Worm (Caenorhabditis elegans) whole organism, L4 larva: ENCODE data around the gene cnnm-5.

Experiments
- F10B5.3 ChIP-seq: sonication (generic microtip); optimal IDR thresholded peaks from 2 replicates; lab custom pipeline; 2016; ENCODE audit warnings: mild to moderate bottlenecking, missing genetic modification characterization, missing compliant biosample characterization
- F44E2.7 ChIP-seq: fragments of 200-800 bp; sonication (Bioruptor generic); IDR thresholded peaks from 2 replicates; pipeline ENCODE4 v2.1.2; 2022; ENCODE audit warnings: missing genetic modification characterization, missing compliant biosample characterization
- aha-1 ChIP-seq: fragments of 150-350 bp; peaks from one replicate; lab custom pipeline; 2014; ENCODE audit warnings: missing biosample characterization, missing genetic modification characterization
- aly-2 ChIP-seq: sonication (generic microtip); optimal IDR thresholded peaks from 2 replicates; lab custom pipeline; 2018; ENCODE audit warnings: missing biosample characterization, missing genetic modification characterization
- ama-1 ChIP-seq: fragments of 150-350 bp; optimal IDR thresholded peaks from 2 replicates; lab custom pipeline; 2014; ENCODE audit warnings: inconsistent platforms, mixed read lengths
- arid-1 ChIP-seq: fragments of 200-800 bp; sonication (Bioruptor generic); conservative IDR thresholded peaks from 2 replicates; pipeline ENCODE4 v1.3.6; 2022; ENCODE audit warnings: missing genetic modification reagents, missing genetic modification characterization, missing compliant biosample characterization
- attf-4 ChIP-seq: sonication (generic microtip); optimal IDR thresholded peaks from 3 replicates; lab custom pipeline; 2017; ENCODE audit warnings: missing biosample characterization, missing genetic modification characterization
- ceh-44 ChIP-seq: fragments of 200-800 bp; sonication (Bioruptor generic); IDR thresholded peaks from 2 replicates; pipeline ENCODE4 v1.3.6; 2022; ENCODE audit warnings: missing genetic modification reagents, missing genetic modification characterization, missing compliant biosample characterization
- cey-2 ChIP-seq: sonication (generic microtip); optimal IDR thresholded peaks from 3 replicates; lab custom pipeline; 2017; ENCODE audit warnings: missing genetic modification characterization, mild to moderate bottlenecking, missing compliant biosample characterization, antibody characterized with exemption, borderline replicate concordance; ENCODE audit not compliant: insufficient read depth
- ctbp-1 ChIP-seq: fragments of 200-800 bp; sonication (Bioruptor generic); IDR thresholded peaks from 2 replicates; pipeline ENCODE4 v1.3.6; 2022; ENCODE audit warnings: missing genetic modification reagents, missing genetic modification characterization, missing compliant biosample characterization
- dmd-6 ChIP-seq: fragments of 200-800 bp; sonication (Bioruptor generic); IDR thresholded peaks from 2 replicates; pipeline ENCODE4 v1.3.6; 2022; ENCODE audit warnings: missing genetic modification reagents, missing genetic modification characterization, missing compliant biosample characterization
- dpl-1 ChIP-seq: fragments of 150-350 bp; optimal IDR thresholded peaks from 2 replicates; lab custom pipeline; 2014; ENCODE audit warnings: missing biosample characterization, missing genetic modification reagents, missing genetic modification characterization
- duxl-1 ChIP-seq: sonication (generic microtip); optimal IDR thresholded peaks from 2 replicates; lab custom pipeline; 2016; ENCODE audit warnings: mild to moderate bottlenecking, missing genetic modification characterization, moderate library complexity, missing compliant biosample characterization; ENCODE audit not compliant: poor library complexity
- dve-1 ChIP-seq: sonication (generic microtip); optimal IDR thresholded peaks from 2 replicates; lab custom pipeline; 2017; ENCODE audit warnings: antibody characterized with exemption, mild to moderate bottlenecking, missing genetic modification characterization, missing compliant biosample characterization; ENCODE audit not compliant: insufficient read depth
- egl-27 ChIP-seq: sonication (generic microtip); optimal IDR thresholded peaks from 3 replicates; lab custom pipeline; 2017; ENCODE audit warnings: missing biosample characterization, missing genetic modification reagents, missing genetic modification characterization
- fkh-10 ChIP-seq: fragments of 150-350 bp; optimal IDR thresholded peaks from 2 replicates; lab custom pipeline; 2014; ENCODE audit warnings: missing biosample characterization, missing genetic modification reagents, missing genetic modification characterization
- hif-1 ChIP-seq, 2 experiments: sonication (generic microtip); optimal IDR thresholded peaks; 2 replicates each; lab custom pipeline; 2016 to 2017; ENCODE audit warnings: missing compliant biosample characterization in 2 of 2, missing genetic modification characterization in 2 of 2, missing genetic modification reagents in 2 of 2, missing genotype in 2 of 2, mild to moderate bottlenecking in 1 of 2
- hlh-30 ChIP-seq: sonication (generic microtip); optimal IDR thresholded peaks from 2 replicates; lab custom pipeline; 2017; ENCODE audit warnings: antibody characterized with exemption, mild to moderate bottlenecking, missing genetic modification characterization, missing compliant biosample characterization; ENCODE audit not compliant: insufficient read depth
- hmg-1.1 ChIP-seq: fragments of 200-800 bp; sonication (Bioruptor generic); IDR thresholded peaks from 2 replicates; pipeline ENCODE4 v1.3.6; 2022; ENCODE audit warnings: missing genetic modification reagents, missing genetic modification characterization, missing compliant biosample characterization
- lim-7 ChIP-seq: fragments of 200-800 bp; sonication (Bioruptor generic); IDR thresholded peaks from 2 replicates; pipeline ENCODE4 v1.3.6; 2022; ENCODE audit warnings: missing genetic modification characterization, missing compliant biosample characterization
- lin-1 ChIP-seq: fragments of 200-800 bp; sonication (Bioruptor generic); IDR thresholded peaks from 2 replicates; pipeline ENCODE4 v1.3.6; 2022; ENCODE audit warnings: missing genetic modification reagents, missing genetic modification characterization, missing compliant biosample characterization
- lin-13 ChIP-seq: fragments of 150-350 bp; optimal IDR thresholded peaks from 2 replicates; lab custom pipeline; 2014; ENCODE audit warnings: missing biosample characterization, missing genetic modification reagents, missing genetic modification characterization
- lin-15B ChIP-seq: fragments of 150-350 bp; sonication (generic microtip); optimal IDR thresholded peaks from 3 replicates; lab custom pipeline; 2014; ENCODE audit warnings: missing biosample characterization, missing genetic modification characterization
- lin-39 ChIP-seq: fragments of 150-350 bp; optimal IDR thresholded peaks from 2 replicates; lab custom pipeline; 2014; ENCODE audit warnings: missing biosample characterization, missing genetic modification reagents, missing genetic modification characterization
- lsy-2 ChIP-seq, 2 experiments: fragments of 150-350 bp in 1 of 2; sonication (generic microtip) in 1 of 2; optimal IDR thresholded peaks; 2 replicates each; lab custom pipeline; 2014 to 2017; ENCODE audit warnings: missing biosample characterization in 2 of 2, missing genetic modification characterization in 2 of 2
- madf-5 ChIP-seq, 2 experiments: fragments of 200-800 bp; sonication (Bioruptor generic); IDR thresholded peaks; 2 replicates each; pipeline ENCODE4 v1.3.6; 2022; ENCODE audit warnings: missing compliant biosample characterization in 2 of 2, missing genetic modification characterization in 2 of 2
- mdl-1 ChIP-seq, 2 experiments: fragments of 150-350 bp in 1 of 2; sonication (generic microtip) in 1 of 2; optimal IDR thresholded peaks; 2 replicates each; lab custom pipeline; 2014 to 2017; ENCODE audit warnings: missing biosample characterization in 2 of 2, missing genetic modification characterization in 2 of 2
- mdt-29 ChIP-seq: fragments of 200-800 bp; sonication (Bioruptor generic); IDR thresholded peaks from 2 replicates; pipeline ENCODE4 v1.3.6; 2022; ENCODE audit warnings: missing genetic modification reagents, missing genetic modification characterization, missing compliant biosample characterization
- mes-2 ChIP-seq: sonication (generic microtip); optimal IDR thresholded peaks from 2 replicates; lab custom pipeline; 2016; ENCODE audit warnings: missing genotype, mild to moderate bottlenecking, missing genetic modification characterization, missing compliant biosample characterization; ENCODE audit not compliant: poor library complexity, severe bottlenecking
- mxl-3 ChIP-seq: fragments of 200-800 bp; sonication (Bioruptor generic); optimal IDR thresholded peaks from 2 replicates; lab custom pipeline; 2018; ENCODE audit warnings: mild to moderate bottlenecking, missing genetic modification characterization, missing compliant biosample characterization
- nhr-10 ChIP-seq: fragments of 150-350 bp; optimal IDR thresholded peaks from 2 replicates; lab custom pipeline; 2014; ENCODE audit warnings: missing biosample characterization, missing genetic modification characterization
- nhr-28 ChIP-seq: fragments of 150-350 bp; optimal IDR thresholded peaks from 2 replicates; lab custom pipeline; 2014; ENCODE audit warnings: missing biosample characterization, missing genetic modification characterization
- nhr-41 ChIP-seq: fragments of 200-800 bp; sonication (Bioruptor generic); IDR thresholded peaks from 2 replicates; pipeline ENCODE4 v1.3.6; 2022; ENCODE audit warnings: missing genetic modification reagents, missing genetic modification characterization, missing compliant biosample characterization
- nhr-42 ChIP-seq: fragments of 200-800 bp; sonication (Bioruptor generic); IDR thresholded peaks from 2 replicates; pipeline ENCODE4 v1.3.6; 2022; ENCODE audit warnings: missing genetic modification characterization, missing compliant biosample characterization
- nhr-48 ChIP-seq: sonication (generic microtip); optimal IDR thresholded peaks from 2 replicates; lab custom pipeline; 2016; ENCODE audit warnings: mild to moderate bottlenecking, missing genetic modification characterization, missing compliant biosample characterization
- nhr-6 ChIP-seq: fragments of 150-350 bp; optimal IDR thresholded peaks from 2 replicates; lab custom pipeline; 2014; ENCODE audit warnings: missing biosample characterization, missing genetic modification characterization
- nhr-77 ChIP-seq: fragments of 150-350 bp; optimal IDR thresholded peaks from 2 replicates; lab custom pipeline; 2014; ENCODE audit warnings: missing biosample characterization, missing genetic modification characterization
- pqm-1 ChIP-seq: sonication (generic microtip); optimal IDR thresholded peaks from 2 replicates; lab custom pipeline; 2017; ENCODE audit warnings: missing biosample characterization, missing genetic modification characterization
- saeg-2 ChIP-seq: fragments of 200-800 bp; sonication (Bioruptor generic); IDR thresholded peaks from 2 replicates; pipeline ENCODE4 v1.3.6; 2022; ENCODE audit warnings: missing genetic modification reagents, missing genetic modification characterization, missing compliant biosample characterization
- sdz-12 ChIP-seq: fragments of 200-800 bp; sonication (Bioruptor generic); optimal IDR thresholded peaks from 2 replicates; lab custom pipeline; 2018; ENCODE audit warnings: mild to moderate bottlenecking, missing genetic modification characterization, missing compliant biosample characterization
- snpc-4 ChIP-seq: fragments of 150-350 bp; optimal IDR thresholded peaks from 2 replicates; lab custom pipeline; 2014; ENCODE audit warnings: missing biosample characterization, missing genetic modification characterization
- spr-1 ChIP-seq: sonication (generic microtip); optimal IDR thresholded peaks from 2 replicates; lab custom pipeline; 2016; ENCODE audit warnings: mild to moderate bottlenecking, missing genetic modification characterization, missing compliant biosample characterization
- unc-130 ChIP-seq: sonication (generic microtip); optimal IDR thresholded peaks from 2 replicates; lab custom pipeline; 2016; ENCODE audit warnings: missing genetic modification reagents, missing genetic modification characterization, missing compliant biosample characterization
- unc-62 ChIP-seq, 3 experiments: fragments of 150-350 bp in 1 of 3; sonication (generic microtip); optimal IDR thresholded peaks in 2 of 3; peaks in 1 of 3; 1 replicate in 1 of 3; 2 replicates in 2 of 3; lab custom pipeline; 2014 to 2017; ENCODE audit warnings: missing biosample characterization in 3 of 3, missing genetic modification characterization in 3 of 3, missing genetic modification reagents in 3 of 3, missing genotype in 1 of 3
- zfp-2 ChIP-seq: sonication (generic microtip); optimal IDR thresholded peaks from 2 replicates; lab custom pipeline; 2016; ENCODE audit warnings: mild to moderate bottlenecking, missing genetic modification characterization, missing compliant biosample characterization
- ztf-7 ChIP-seq: fragments of 150-350 bp; optimal IDR thresholded peaks from 2 replicates; lab custom pipeline; 2014; ENCODE audit warnings: missing biosample characterization, missing genetic modification characterization

The cnnm-5 gene

DNA sequence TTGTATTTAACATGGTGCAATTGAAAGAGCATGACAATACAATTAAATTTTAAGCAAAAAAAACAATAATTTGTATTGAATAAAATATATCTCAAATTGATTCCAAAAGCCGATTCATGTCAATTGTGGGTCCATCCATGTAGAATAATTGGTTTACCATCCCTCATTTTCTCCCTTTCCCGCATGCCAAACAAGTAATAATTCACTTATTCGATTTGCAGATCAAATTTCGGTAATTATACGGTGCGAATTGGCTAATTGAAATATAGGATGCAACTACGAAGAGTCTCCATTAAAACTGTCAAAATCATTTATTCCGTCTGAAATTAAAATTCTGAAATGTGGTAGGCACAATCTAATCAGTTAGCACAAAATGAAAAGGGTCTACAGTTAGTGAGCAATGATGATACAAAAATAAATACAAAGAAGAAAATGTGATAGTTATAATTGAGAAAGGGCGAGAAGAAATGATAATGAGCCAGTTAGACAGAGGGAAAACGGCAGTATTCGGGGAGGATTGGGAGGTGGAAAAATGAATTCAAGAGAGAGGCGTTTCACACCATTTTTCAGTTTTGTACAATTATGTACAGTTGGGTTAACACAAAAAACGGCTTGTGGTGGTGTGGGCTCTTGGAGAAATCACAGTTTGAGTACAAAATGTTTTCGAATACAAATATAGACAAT is 39.2 kb downstream of the cnnm-5 start (continued):
- TF ChIP-seq unc-62 (GFP tag; optimal IDR thresholded peaks at IDR 0.05 in 1 of 2; lab: Kevin White, UChicago) (no peak), unc-62 (tag; optimal IDR thresholded peaks at IDR 0.05; lab: Kevin White, UChicago) (no peak), snpc-4 (tag; lab: Kevin White, UChicago) (no peak), lin-15B (no peak), mdl-1 (tag; optimal IDR thresholded peaks at IDR 0.05; lab: Kevin White, UChicago) (no peak), nhr-42 (GFP tag; lab: Robert Waterston, UW) (no peak), saeg-2 (GFP tag; lab: Robert Waterston, UW) (no peak), nhr-10 (tag; lab: Kevin White, UChicago) (no peak), ctbp-1 (GFP tag; lab: Robert Waterston, UW) (no peak), spr-1 (tag; lab: Kevin White, UChicago) (no peak), pqm-1 (no peak), attf-4 (tag; lab: Kevin White, UChicago) (no peak), fkh-10 (GFP tag; lab: Kevin White, UChicago) (no peak), lsy-2 (tag; optimal IDR thresholded peaks at IDR 0.05; lab: Kevin White, UChicago) (peak in 1 of 2 experiments; percentile 17), cey-2 (tag; lab: Kevin White, UChicago) (no peak), aly-2 (peak; percentile 10), sdz-12 (GFP tag; lab: Kevin White, UChicago) (peak; percentile 34), ceh-44 (GFP tag; lab: Robert Waterston, UW) (no peak), egl-27 (tag; lab: Kevin White, UChicago) (no peak), hif-1 (tag; optimal IDR thresholded peaks at IDR 0.05; lab: Kevin White, UChicago) (no peak), madf-5 (GFP tag; IDR thresholded peaks at IDR 0.05; lab: Robert Waterston, UW) (no peak), mxl-3 (GFP tag; lab: Kevin White, UChicago) (no peak), arid-1 (GFP tag; lab: Robert Waterston, UW) (0 out of 2 replicates have a peak, but pooled peaks have one; percentile 6), unc-130 (GFP tag; lab: Kevin White, UChicago) (no peak), nhr-6 (tag; lab: Kevin White, UChicago) (no peak), duxl-1 (tag; lab: Kevin White, UChicago) (no peak), lin-39 (tag; lab: Kevin White, UChicago) (no peak), nhr-77 (tag; lab: Kevin White, UChicago) (no peak), ama-1 (lab: Kevin White, UChicago) (peak; percentile 54), mdt-29 (no peak), zfp-2 (no peak), mes-2 (tag; lab: Kevin White, UChicago) (peak; percentile 12)

DNA sequence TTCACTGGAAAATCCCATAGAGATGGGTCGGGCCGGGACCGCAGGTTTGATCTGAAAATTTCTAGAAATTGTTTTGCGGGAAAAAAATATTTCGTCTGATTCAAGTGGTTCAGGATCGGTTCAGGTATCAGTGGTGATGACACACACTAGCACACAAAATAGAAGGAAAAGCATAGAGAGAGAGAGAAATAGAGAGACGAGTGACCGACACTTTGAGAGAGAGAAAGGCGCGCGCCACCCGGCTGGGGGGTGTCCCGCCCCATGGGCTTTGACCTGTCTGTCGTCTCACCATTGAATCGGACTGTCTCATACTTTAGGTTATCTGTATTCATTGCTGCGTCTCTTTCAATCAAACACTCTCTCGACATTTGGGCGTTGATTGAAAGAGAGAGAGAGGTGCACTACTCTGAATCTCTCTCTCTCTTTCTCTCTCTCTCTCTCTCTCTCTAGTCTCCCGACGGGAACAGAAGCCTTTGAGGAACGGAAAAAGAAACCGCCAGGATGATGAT is 42.5 kb downstream of the cnnm-5 start, which contains the start of gene acy-3:
Gene acy-3, minus strand, starts transcription at position 51 of the 509 bp plus-strand sequence.
- TF ChIP-seq snpc-4 (tag; lab: Kevin White, UChicago) (no peak), arid-1 (GFP tag; lab: Robert Waterston, UW) (0 out of 2 replicates have a peak, but pooled peaks have one; percentile 44), lin-15B (no peak), attf-4 (tag; lab: Kevin White, UChicago) (no peak), nhr-77 (tag; lab: Kevin White, UChicago) (peak; percentile 23), dve-1 (tag; lab: Kevin White, UChicago) (peak; percentile 67), hmg-1.1 (peak; percentile 69; the same call in 1 of the 2 replicates), ztf-7 (tag; lab: Kevin White, UChicago) (peak; percentile 38), lim-7 (no peak), nhr-28 (tag; lab: Kevin White, UChicago) (peak; percentile 57), spr-1 (tag; lab: Kevin White, UChicago) (peak; percentile 6), F44E2.7 (no peak), nhr-41 (GFP tag; lab: Robert Waterston, UW) (peak; percentile 47; the same call in 1 of the 2 replicates), hif-1 (tag; optimal IDR thresholded peaks at IDR 0.05; lab: Kevin White, UChicago) (peak in 1 of 2 experiments; percentile 26), aha-1 (tag; lab: Kevin White, UChicago) (peak; percentile 17), hlh-30 (peak; percentile 73), dpl-1 (GFP tag; lab: Kevin White, UChicago) (peak; percentile 27), lin-1 (GFP tag; lab: Robert Waterston, UW) (peak; percentile 30; the same call in 1 of the 2 replicates), saeg-2 (GFP tag; lab: Robert Waterston, UW) (no peak), lsy-2 (tag; optimal IDR thresholded peaks at IDR 0.05; lab: Kevin White, UChicago) (peak; percentile 17 to 45), duxl-1 (tag; lab: Kevin White, UChicago) (peak; percentile 66), pqm-1 (peak; percentile 11), F10B5.3 (tag; lab: Kevin White, UChicago) (no peak), nhr-48 (peak; percentile 49), dmd-6 (GFP tag; lab: Robert Waterston, UW) (peak; percentile 28; the same call in 1 of the 2 replicates), lin-13 (GFP tag; lab: Kevin White, UChicago) (peak; percentile 0)
